Comparison of ENCODE assay signal across 6 worm cellular contexts in the genomic region with DNA sequence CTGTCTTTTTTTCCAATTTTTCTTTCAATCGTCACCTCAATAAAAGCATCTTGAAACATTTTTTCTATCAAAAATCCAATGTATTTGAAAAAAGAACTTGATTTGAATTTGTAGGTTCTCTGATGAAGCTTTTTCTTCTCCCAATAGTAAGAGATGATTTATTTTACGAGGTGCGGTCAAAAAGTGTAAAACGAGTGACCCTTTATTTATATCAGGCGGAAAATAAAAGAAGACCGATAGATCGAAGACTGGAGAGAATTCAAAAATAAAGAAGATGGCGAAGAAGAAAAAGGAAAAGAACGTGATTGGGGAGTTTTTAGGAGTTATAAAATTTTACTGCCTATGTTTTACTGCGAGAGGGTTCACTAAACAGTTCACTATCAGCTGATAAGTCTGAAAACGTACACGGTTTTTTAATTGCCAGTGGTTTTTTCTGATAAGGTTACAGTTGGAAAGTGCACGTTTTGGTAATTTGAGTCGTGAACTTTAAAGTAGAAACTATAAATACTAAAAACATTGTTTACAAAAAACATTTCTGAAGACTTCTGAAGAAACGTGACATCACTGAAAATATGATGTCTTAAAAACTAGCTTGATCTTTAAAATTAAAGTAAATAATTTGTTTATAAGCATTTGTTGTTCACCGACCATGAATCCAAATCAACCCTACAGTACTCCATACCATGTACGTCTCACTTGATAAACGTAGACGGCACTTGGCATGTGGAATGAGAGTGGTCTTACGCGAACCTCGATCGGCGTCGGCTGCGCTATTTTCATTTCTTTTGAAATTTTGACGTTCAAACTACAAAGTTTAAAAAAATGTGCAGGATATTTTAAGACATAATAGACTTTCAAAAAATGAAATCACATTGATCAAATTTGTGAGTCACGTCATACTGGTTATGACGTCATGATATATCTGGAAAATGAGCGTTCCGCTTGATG.
TF ChIP-seq lines count a peak whose summit lies in the region.

No protein-coding gene starts in this region.

TF ChIP-seq in whole organism, L1 larva, 84 proteins besides CTCF, POLR2A, EP300 and RAD21:
- TF ChIP-seq nhr-85 (tag; lab: Kevin White, UChicago) (peak; percentile 78), unc-98 (GFP tag; IDR thresholded peaks at IDR 0.05; lab: Robert Waterston, UW) (no peak), snpc-4 (tag; optimal IDR thresholded peaks at IDR 0.05; lab: Kevin White, UChicago) (peak; percentile 30), blmp-1 (tag; optimal IDR thresholded peaks at IDR 0.05; lab: Kevin White, UChicago) (peak; percentile 21), unc-62 (GFP tag; optimal IDR thresholded peaks at IDR 0.05; lab: Kevin White, UChicago) (no peak), elt-2 (tag; optimal IDR thresholded peaks at IDR 0.05; lab: Kevin White, UChicago) (peak; percentile 56), nhr-71 (tag; optimal IDR thresholded peaks at IDR 0.05; lab: Kevin White, UChicago) (peak; percentile 20), sox-4 (tag; optimal IDR thresholded peaks at IDR 0.05; lab: Kevin White, UChicago) (no peak), snu-23 (GFP tag; optimal IDR thresholded peaks at IDR 0.05; lab: Kevin White, UChicago) (no peak), lin-14 (GFP tag; optimal IDR thresholded peaks at IDR 0.05; lab: Kevin White, UChicago) (peak; percentile 41), aha-1 (tag; optimal IDR thresholded peaks at IDR 0.05; lab: Kevin White, UChicago) (no peak)

TF ChIP-seq in whole organism, L2 larva, 48 proteins besides CTCF, POLR2A, EP300 and RAD21:
- TF ChIP-seq ztf-1 (GFP tag; conservative IDR thresholded peaks at IDR 0.05; lab: Robert Waterston, UW) (no peak), R02D3.7 (tag; optimal IDR thresholded peaks at IDR 0.05; lab: Kevin White, UChicago) (no peak), peb-1 (tag; optimal IDR thresholded peaks at IDR 0.05; lab: Kevin White, UChicago) (no peak), mbf-1 (tag; optimal IDR thresholded peaks at IDR 0.05; lab: Kevin White, UChicago) (no peak), mdl-1 (tag; optimal IDR thresholded peaks at IDR 0.05; lab: Kevin White, UChicago) (no peak), nhr-6 (tag; optimal IDR thresholded peaks at IDR 0.05; lab: Kevin White, UChicago) (peak; percentile 24), nhr-237 (tag; optimal IDR thresholded peaks at IDR 0.05; lab: Kevin White, UChicago) (no peak), C34F6.9 (tag; optimal IDR thresholded peaks at IDR 0.05; lab: Kevin White, UChicago) (peak; percentile 30), fos-1 (tag; optimal IDR thresholded peaks at IDR 0.05; lab: Kevin White, UChicago) (no peak), ama-1 (optimal IDR thresholded peaks at IDR 0.05; lab: Kevin White, UChicago) (peak; percentile 25), sem-4 (tag; optimal IDR thresholded peaks at IDR 0.05; lab: Kevin White, UChicago) (peak; percentile 11)

TF ChIP-seq in whole organism, L3 larva, 47 proteins besides CTCF, POLR2A, EP300 and RAD21:
- peak; percentile 39 for TF ChIP-seq ama-1 (optimal IDR thresholded peaks at IDR 0.05; lab: Kevin White, UChicago)
- peak; percentile 54 for TF ChIP-seq ztf-4 (tag; optimal IDR thresholded peaks at IDR 0.05; lab: Kevin White, UChicago)
- peak; percentile 78 for TF ChIP-seq elt-2 (tag; optimal IDR thresholded peaks at IDR 0.05; lab: Kevin White, UChicago)
- TF ChIP-seq R02D3.7 (tag; optimal IDR thresholded peaks at IDR 0.05; lab: Kevin White, UChicago) = no peak
- TF ChIP-seq snpc-4 (tag; optimal IDR thresholded peaks at IDR 0.05; lab: Kevin White, UChicago) = peak; percentile 37
- TF ChIP-seq pqm-1 (tag; optimal IDR thresholded peaks at IDR 0.05; lab: Kevin White, UChicago) = peak; percentile 69

TF ChIP-seq in whole organism, L4 larva, 104 proteins besides CTCF, POLR2A, EP300 and RAD21 (continues in another document):
- no peak for TF ChIP-seq mdt-29 (GFP tag; IDR thresholded peaks at IDR 0.05; lab: Robert Waterston, UW)
- no peak for TF ChIP-seq nhr-42 (GFP tag; IDR thresholded peaks at IDR 0.05; lab: Robert Waterston, UW)
- TF ChIP-seq pqm-1 (tag; optimal IDR thresholded peaks at IDR 0.05; lab: Kevin White, UChicago) = peak; percentile 47
- no peak for TF ChIP-seq ama-1 (optimal IDR thresholded peaks at IDR 0.05; lab: Kevin White, UChicago)
- no peak for TF ChIP-seq lin-15B (tag; optimal IDR thresholded peaks at IDR 0.05; lab: Kevin White, UChicago)
- TF ChIP-seq zfp-3 (GFP tag; conservative IDR thresholded peaks at IDR 0.05; lab: Robert Waterston, UW) = peak; percentile 82
- no peak for TF ChIP-seq madf-9 (GFP tag; conservative IDR thresholded peaks at IDR 0.05; lab: Robert Waterston, UW)
- no peak for TF ChIP-seq jun-1 (tag; optimal IDR thresholded peaks at IDR 0.05; lab: Kevin White, UChicago)
- no peak for TF ChIP-seq daf-12 (tag; optimal IDR thresholded peaks at IDR 0.05; lab: Kevin White, UChicago)
- TF ChIP-seq unc-130 (GFP tag; optimal IDR thresholded peaks at IDR 0.05; lab: Kevin White, UChicago) = no peak
- TF ChIP-seq daf-16 (GFP tag; optimal IDR thresholded peaks at IDR 0.05; lab: Kevin White, UChicago) = no peak
- peak; percentile 74 for TF ChIP-seq daf-16 (tag; optimal IDR thresholded peaks at IDR 0.05; lab: Kevin White, UChicago)
- no peak for TF ChIP-seq gei-8 (GFP tag; optimal IDR thresholded peaks at IDR 0.05; lab: Kevin White, UChicago)
- TF ChIP-seq aly-2 (tag; optimal IDR thresholded peaks at IDR 0.05; lab: Kevin White, UChicago) = no peak
- TF ChIP-seq ZK546.5 (tag; optimal IDR thresholded peaks at IDR 0.05; lab: Kevin White, UChicago) = no peak
- TF ChIP-seq cey-2 (tag; optimal IDR thresholded peaks at IDR 0.05; lab: Kevin White, UChicago; ENCODE audit: borderline replicate concordance, insufficient read depth) = no peak
- TF ChIP-seq ceh-44 (GFP tag; IDR thresholded peaks at IDR 0.05; lab: Robert Waterston, UW) = no peak
- TF ChIP-seq ces-1 (GFP tag; optimal IDR thresholded peaks at IDR 0.05; lab: Kevin White, UChicago) = no peak
- TF ChIP-seq nhr-28 (tag; optimal IDR thresholded peaks at IDR 0.05; lab: Kevin White, UChicago) = peak; percentile 60

TF ChIP-seq in whole organism, mixed stage, embryonic, 35 proteins besides CTCF, POLR2A, EP300 and RAD21:
- no peak for TF ChIP-seq nhr-2 (tag; optimal IDR thresholded peaks at IDR 0.05; lab: Kevin White, UChicago)
- peak; percentile 41 for TF ChIP-seq zip-8 (tag; optimal IDR thresholded peaks at IDR 0.05; lab: Kevin White, UChicago)

TF ChIP-seq in whole organism, young adult, 124 proteins besides CTCF, POLR2A, EP300 and RAD21:
- TF ChIP-seq atf-7 (tag; optimal IDR thresholded peaks at IDR 0.05; lab: Kevin White, UChicago) (peak; percentile 15), F37B4.10 (GFP tag; IDR thresholded peaks at IDR 0.05; lab: Robert Waterston, UW) (no peak), lin-35 (GFP tag; optimal IDR thresholded peaks at IDR 0.05; lab: Kevin White, UChicago) (peak in 1 of 3 experiments; percentile 12), cebp-1 (GFP tag; IDR thresholded peaks at IDR 0.05; lab: Robert Waterston, UW) (no peak), cebp-1 (tag; optimal IDR thresholded peaks at IDR 0.05; lab: Kevin White, UChicago) (peak; percentile 5), snpc-4 (GFP tag; optimal IDR thresholded peaks at IDR 0.05; lab: Kevin White, UChicago) (no peak), snpc-4 (tag; optimal IDR thresholded peaks at IDR 0.05; lab: Kevin White, UChicago) (peak; percentile 25 to 81 (median 64)), nhr-80 (tag; optimal IDR thresholded peaks at IDR 0.05; lab: Kevin White, UChicago) (peak; percentile 33), ama-1 (optimal IDR thresholded peaks at IDR 0.05; lab: Kevin White, UChicago) (no peak), ama-1 (GFP tag; optimal IDR thresholded peaks at IDR 0.05; lab: Kevin White, UChicago) (peak in 1 of 2 experiments; percentile 12), F33H1.4 (GFP tag; IDR thresholded peaks at IDR 0.05; lab: Robert Waterston, UW) (no peak)
